Worm (Caenorhabditis elegans): ENCODE data around the gene ZK381.62.

DNA sequence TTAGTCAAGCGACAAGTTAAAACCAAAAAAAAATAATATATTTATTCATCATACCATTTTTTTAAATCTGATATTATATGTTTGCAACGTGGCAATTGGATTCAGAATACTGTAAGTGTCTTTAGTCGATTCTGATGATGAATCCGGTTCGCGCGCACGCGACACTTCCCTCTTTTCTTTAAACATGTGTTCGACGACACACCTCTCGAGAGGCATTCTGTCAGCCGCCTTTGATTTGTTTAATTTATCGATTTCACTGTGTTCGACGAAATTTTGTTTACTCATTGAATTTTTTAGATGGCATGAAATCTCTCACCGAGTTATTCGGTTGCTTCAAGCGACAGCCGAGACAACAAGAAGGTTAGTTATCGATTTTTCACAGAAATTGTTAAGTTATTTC, 40.6 kb upstream of the ZK381.62 start, which contains the start of gene trxr-1:
- TF ChIP-seq jun-1 (tag; optimal IDR thresholded peaks at IDR 0.05) (no peak), nhr-77 (tag; optimal IDR thresholded peaks at IDR 0.05) (no peak), zfp-2 (tag; optimal IDR thresholded peaks at IDR 0.05) (no peak), zag-1 (tag; optimal IDR thresholded peaks at IDR 0.05) (no peak)

Data from whole organism, L4 larva.